Worm (Caenorhabditis elegans): ENCODE measurements around the gene F22E5.11.
"Not testable (repeated sequence)": the region's sequence is repeated elsewhere in the genome, so short reads cannot be mapped to it uniquely, and the experiment has no call there.

The F22E5.11 gene

DNA sequence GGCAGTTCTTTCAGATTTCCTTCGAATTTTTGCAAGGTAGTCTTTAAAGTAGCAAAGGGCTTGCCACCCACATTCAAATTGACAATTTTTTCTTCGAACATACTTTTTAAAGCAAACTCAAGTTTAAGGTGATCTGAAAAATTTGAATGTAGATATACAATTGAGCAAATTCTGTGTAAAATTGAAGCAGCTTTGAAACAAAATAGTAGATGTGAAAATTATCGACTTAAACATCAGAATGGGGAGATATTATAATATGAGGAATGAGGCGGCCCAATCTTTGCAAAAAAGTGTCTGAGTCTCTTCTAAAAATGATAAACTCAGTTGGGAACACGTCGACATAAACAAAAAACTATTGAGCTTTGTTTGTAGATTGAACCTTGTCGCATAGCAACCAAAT, at the start of gene F22E5.11:
F22E5.11 (minus strand) TSS at position 101 of the 400 bp plus-strand sequence.
- no peak for TF ChIP-seq bed-3 (GFP tag; optimal IDR thresholded peaks at IDR 0.05)
- TF ChIP-seq unc-120 (tag; optimal IDR thresholded peaks at IDR 0.05; ENCODE audit: poor library complexity, severe bottlenecking) = no peak
- no peak for TF ChIP-seq ceh-39 (tag; optimal IDR thresholded peaks at IDR 0.05)
- no peak for TF ChIP-seq cnd-1 (tag; optimal IDR thresholded peaks at IDR 0.05)
- no peak for TF ChIP-seq mls-2 (tag; optimal IDR thresholded peaks at IDR 0.05)
- TF ChIP-seq ham-2 (GFP tag; optimal IDR thresholded peaks at IDR 0.05) = no peak
- TF ChIP-seq nhr-28 (tag; optimal IDR thresholded peaks at IDR 0.05) = no peak
- TF ChIP-seq sem-2 (GFP tag; optimal IDR thresholded peaks at IDR 0.05) = no peak
- TF ChIP-seq sptf-1 (tag; optimal IDR thresholded peaks at IDR 0.05) = no peak
- no peak for TF ChIP-seq M03D4.4 (tag; optimal IDR thresholded peaks at IDR 0.05)
- TF ChIP-seq elt-3 (tag; optimal IDR thresholded peaks at IDR 0.05) = no peak

ce11 chrII:2692476-2692875, 48.1 kb upstream of the F22E5.11 start, which contains the start of gene set-11:
Gene set-11, minus strand, starts transcription at chrII:2692576.
- TF ChIP-seq cnd-1 (tag; optimal IDR thresholded peaks at IDR 0.05) = no peak
- TF ChIP-seq zip-8 (tag; optimal IDR thresholded peaks at IDR 0.05) = no peak
- no peak for TF ChIP-seq ham-2 (GFP tag; optimal IDR thresholded peaks at IDR 0.05)
- TF ChIP-seq ces-1 (GFP tag; optimal IDR thresholded peaks at IDR 0.05) = no peak
- no peak for TF ChIP-seq elt-1 (tag; optimal IDR thresholded peaks at IDR 0.05; ENCODE audit: borderline replicate concordance, insufficient read depth)

DNA sequence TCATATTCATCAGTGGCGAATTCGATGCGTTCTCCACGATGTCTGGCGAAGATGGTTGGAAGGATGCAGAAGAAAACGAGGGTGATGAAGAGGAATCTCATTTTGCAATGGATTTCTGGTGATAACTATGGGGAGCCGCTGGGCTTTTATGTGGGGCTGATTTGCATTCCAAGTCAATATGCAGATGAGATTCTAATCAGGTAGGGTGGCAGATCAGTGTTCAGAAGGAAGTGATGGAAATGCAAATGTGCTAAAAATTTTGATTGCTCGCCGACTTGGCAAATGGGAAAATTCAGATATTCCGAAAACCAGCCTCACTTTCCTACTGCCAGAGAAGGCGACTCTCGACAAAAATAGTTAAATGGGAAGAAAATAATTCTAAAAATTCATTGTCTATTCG, 45.7 kb upstream of the F22E5.11 start, which contains the start of gene nspf-3:
nspf-3 (minus strand) TSS at position 101 of the 400 bp plus-strand sequence.
- no peak for TF ChIP-seq ceh-43 (GFP tag; optimal IDR thresholded peaks at IDR 0.05)
- no peak for TF ChIP-seq zip-8 (tag; optimal IDR thresholded peaks at IDR 0.05)
- no peak for TF ChIP-seq nhr-28 (tag; optimal IDR thresholded peaks at IDR 0.05)
- no peak for TF ChIP-seq ces-1 (GFP tag; optimal IDR thresholded peaks at IDR 0.05)
- no peak for TF ChIP-seq lin-13 (tag; optimal IDR thresholded peaks at IDR 0.05)
- TF ChIP-seq ham-2 (GFP tag; optimal IDR thresholded peaks at IDR 0.05) = no peak
- no peak for TF ChIP-seq lin-32 (GFP tag; optimal IDR thresholded peaks at IDR 0.05)
- no peak for TF ChIP-seq tbx-8 (GFP tag; optimal IDR thresholded peaks at IDR 0.05)
- TF ChIP-seq unc-120 (tag; optimal IDR thresholded peaks at IDR 0.05; ENCODE audit: poor library complexity, severe bottlenecking) = no peak
- no peak for TF ChIP-seq nhr-76 (tag; optimal IDR thresholded peaks at IDR 0.05)
- TF ChIP-seq pha-4 (tag; optimal IDR thresholded peaks at IDR 0.05) = no peak
- TF ChIP-seq ztf-11 (tag; optimal IDR thresholded peaks at IDR 0.05) = no peak
- TF ChIP-seq ceh-39 (tag; optimal IDR thresholded peaks at IDR 0.05) = no peak
- no peak for TF ChIP-seq elt-3 (tag; optimal IDR thresholded peaks at IDR 0.05)
- no peak for TF ChIP-seq flh-1 (GFP tag; optimal IDR thresholded peaks at IDR 0.05)
- TF ChIP-seq sem-2 (GFP tag; optimal IDR thresholded peaks at IDR 0.05) = no peak
- no peak for TF ChIP-seq elt-1 (tag; optimal IDR thresholded peaks at IDR 0.05; ENCODE audit: borderline replicate concordance, insufficient read depth)

ce11 chrII:2688616-2689015, 44.2 kb upstream of the F22E5.11 start, which contains the start of gene nspf-2:
Gene nspf-2, plus strand, starts transcription at chrII:2688916.
- TF ChIP-seq sptf-1 (tag; optimal IDR thresholded peaks at IDR 0.05); elt-1 (tag; optimal IDR thresholded peaks at IDR 0.05; ENCODE audit: borderline replicate concordance, insufficient read depth); unc-39 (tag; optimal IDR thresholded peaks at IDR 0.05): not testable (repeated sequence)

DNA sequence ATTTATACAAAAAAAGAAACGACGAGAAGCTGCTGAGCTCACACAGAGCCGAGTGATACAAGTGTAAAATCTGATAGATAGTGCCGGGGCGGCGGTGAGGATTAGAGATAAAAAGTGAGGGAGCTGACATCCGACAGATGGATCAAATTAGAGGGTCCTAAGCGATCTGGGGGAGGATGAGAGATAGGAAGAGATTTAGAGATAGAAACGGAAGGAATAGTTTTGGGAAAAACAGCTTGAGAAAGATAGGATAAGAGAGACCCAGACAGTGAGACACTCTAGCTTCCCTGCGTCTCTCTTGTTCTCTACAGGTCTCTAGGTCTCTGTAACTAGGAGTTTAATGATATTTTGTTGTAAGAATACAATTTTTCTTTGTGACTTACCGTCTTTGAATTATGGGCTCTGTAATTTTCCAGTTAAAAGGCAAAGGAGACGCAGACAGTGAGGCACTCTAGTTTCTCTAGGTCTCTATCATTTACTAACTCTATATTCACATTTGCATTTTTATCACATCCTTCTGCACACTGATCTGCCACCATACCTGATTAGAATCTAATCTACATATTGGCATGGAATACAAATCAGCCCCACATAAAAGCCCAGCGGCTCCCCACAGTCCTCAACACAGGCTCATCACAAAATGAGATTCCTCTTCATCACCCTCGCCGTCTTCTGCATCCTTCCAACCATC, 42.7 kb upstream of the F22E5.11 start, which contains the start of the genes sup-9 and nspf-1:
sup-9 (minus strand) TSS at position 43 of the 691 bp plus-strand sequence.
nspf-1 (plus strand) TSS at position 641 of the 691 bp plus-strand sequence.
- TF ChIP-seq hlh-1 (tag; optimal IDR thresholded peaks at IDR 0.05) (peak; percentile 34), unc-120 (tag; optimal IDR thresholded peaks at IDR 0.05; ENCODE audit: poor library complexity, severe bottlenecking) (peak; percentile 48), ztf-11 (tag; optimal IDR thresholded peaks at IDR 0.05) (no peak), unc-62 (GFP tag; optimal IDR thresholded peaks at IDR 0.05) (peak; percentile 65), lin-32 (GFP tag; optimal IDR thresholded peaks at IDR 0.05) (no peak), tbx-8 (GFP tag; optimal IDR thresholded peaks at IDR 0.05) (no peak), ces-1 (GFP tag; optimal IDR thresholded peaks at IDR 0.05) (peak; percentile 15)

- TF ChIP-seq nhr-237 (tag; optimal IDR thresholded peaks at IDR 0.05) = no peak
- TF ChIP-seq ceh-43 (GFP tag; optimal IDR thresholded peaks at IDR 0.05) = no peak
- TF ChIP-seq snpc-4 (tag; optimal IDR thresholded peaks at IDR 0.05) = no peak
- TF ChIP-seq nhr-2 (tag; optimal IDR thresholded peaks at IDR 0.05) = no peak
- no peak for TF ChIP-seq hlh-1 (tag; optimal IDR thresholded peaks at IDR 0.05)
- TF ChIP-seq unc-120 (tag; optimal IDR thresholded peaks at IDR 0.05; ENCODE audit: poor library complexity, severe bottlenecking) = no peak
- no peak for TF ChIP-seq bed-3 (GFP tag; optimal IDR thresholded peaks at IDR 0.05)
- no peak for TF ChIP-seq nhr-28 (tag; optimal IDR thresholded peaks at IDR 0.05)
- TF ChIP-seq pha-4 (tag; optimal IDR thresholded peaks at IDR 0.05) = no peak
- TF ChIP-seq unc-39 (tag; optimal IDR thresholded peaks at IDR 0.05) = no peak
- no peak for TF ChIP-seq zip-8 (tag; optimal IDR thresholded peaks at IDR 0.05)
- TF ChIP-seq elt-1 (tag; optimal IDR thresholded peaks at IDR 0.05; ENCODE audit: borderline replicate concordance, insufficient read depth) = no peak
- no peak for TF ChIP-seq cnd-1 (tag; optimal IDR thresholded peaks at IDR 0.05)
- TF ChIP-seq mls-2 (tag; optimal IDR thresholded peaks at IDR 0.05) = no peak
- TF ChIP-seq mab-5 (tag; optimal IDR thresholded peaks at IDR 0.05) = no peak
- TF ChIP-seq mep-1 (tag; optimal IDR thresholded peaks at IDR 0.05) = no peak
Measured at ce11 chrII:2684783-2685182, 40.4 kb upstream of the F22E5.11 start.
